Fruit fly (Drosophila melanogaster) whole organism, embryonic: ENCODE results near the gene Neurochondrin.

ENCODE experiments used
- Abd-B ChIP-seq: fragments of 200-800 bp; sonication (Bioruptor generic); optimal IDR thresholded peaks from 2 replicates; lab custom pipeline; 2018; ENCODE audit warnings: missing biosample characterization, mild to moderate bottlenecking, missing genetic modification characterization, moderate library complexity
- CG1024 ChIP-seq: fragments of 200-800 bp; sonication (Bioruptor generic); IDR thresholded peaks from 2 replicates; pipeline ENCODE4 v1.3.6; 2022; ENCODE audit warnings: missing biosample characterization, missing genetic modification characterization
- CG10321 ChIP-seq: fragments of 200-800 bp; sonication (Bioruptor generic); IDR thresholded peaks from 2 replicates; pipeline ENCODE4 v1.3.6; 2022; ENCODE audit warnings: missing biosample characterization, missing genetic modification characterization
- CG10366 ChIP-seq: fragments of 200-800 bp; sonication (Bioruptor generic); IDR thresholded peaks from 2 replicates; pipeline ENCODE4 v1.3.6; 2022; ENCODE audit warnings: missing biosample characterization, missing genetic modification characterization
- CG11560 ChIP-seq: fragments of 200-800 bp; sonication (Bioruptor generic); IDR thresholded peaks from 3 replicates; pipeline ENCODE4 v1.3.6; 2022; ENCODE audit warnings: missing biosample characterization, missing genetic modification characterization
- CG12219 ChIP-seq: fragments of 200-800 bp; sonication (Bioruptor generic); optimal IDR thresholded peaks from 3 replicates; lab custom pipeline; 2018; ENCODE audit warnings: missing biosample characterization, mild to moderate bottlenecking, missing genetic modification characterization
- CG12236 ChIP-seq: fragments of 200-800 bp; sonication (Bioruptor generic); optimal IDR thresholded peaks from 2 replicates; lab custom pipeline; 2016; ENCODE audit warnings: missing biosample characterization, missing genetic modification characterization
- CG12769 ChIP-seq: fragments of 200-800 bp; sonication (Bioruptor generic); optimal IDR thresholded peaks from 2 replicates; lab custom pipeline; 2019; ENCODE audit warnings: missing biosample characterization, mild to moderate bottlenecking, missing genetic modification characterization, moderate library complexity
- CG13287 ChIP-seq: fragments of 200-800 bp; sonication (Bioruptor generic); IDR thresholded peaks from 2 replicates; pipeline ENCODE4 v1.3.6; 2022; ENCODE audit warnings: missing biosample characterization, missing genetic modification characterization; ENCODE audit not compliant: partially characterized antibody
- CG15479 ChIP-seq: fragments of 200-800 bp; sonication (Bioruptor generic); optimal IDR thresholded peaks from 3 replicates; lab custom pipeline; 2019; ENCODE audit warnings: missing biosample characterization, mild to moderate bottlenecking, missing genetic modification characterization, moderate library complexity
- CG16863 ChIP-seq: fragments of 200-800 bp; sonication (Bioruptor generic); optimal IDR thresholded peaks from 3 replicates; lab custom pipeline; 2016; ENCODE audit warnings: missing biosample characterization, missing genetic modification characterization
- CG17829 ChIP-seq: fragments of 200-800 bp; optimal IDR thresholded peaks from 2 replicates; lab custom pipeline; 2019; ENCODE audit warnings: missing biosample characterization, mild to moderate bottlenecking, missing genetic modification characterization, moderate library complexity
- CG2199 ChIP-seq: fragments of 200-800 bp; sonication (Bioruptor generic); IDR thresholded peaks from 3 replicates; pipeline ENCODE4 v1.3.6; 2022; ENCODE audit warnings: missing biosample characterization, missing genetic modification characterization
- CG7786 ChIP-seq: fragments of 200-800 bp; sonication (Bioruptor generic); optimal IDR thresholded peaks from 2 replicates; lab custom pipeline; 2016; ENCODE audit warnings: missing biosample characterization, missing genetic modification characterization
- CG8765 ChIP-seq: fragments of 200-800 bp; sonication (Bioruptor generic); IDR thresholded peaks from 2 replicates; pipeline ENCODE4 v1.3.6; 2022; ENCODE audit warnings: missing biosample characterization, missing genetic modification characterization
- CG9215 ChIP-seq: fragments of 200-800 bp; sonication (Bioruptor generic); IDR thresholded peaks from 2 replicates; pipeline ENCODE4 v1.3.6; 2022; ENCODE audit warnings: missing biosample characterization, missing genetic modification characterization
- CG9437 ChIP-seq: fragments of 200-800 bp; sonication (Bioruptor generic); optimal IDR thresholded peaks from 2 replicates; lab custom pipeline; 2018; ENCODE audit warnings: missing biosample characterization, mild to moderate bottlenecking, missing genetic modification characterization
- CG9727 ChIP-seq: fragments of 200-800 bp; sonication (Bioruptor generic); optimal IDR thresholded peaks from 3 replicates; lab custom pipeline; 2017; ENCODE audit warnings: missing biosample characterization, mild to moderate bottlenecking, missing genetic modification characterization
- CG9876 ChIP-seq: fragments of 200-800 bp; sonication (Bioruptor generic); optimal IDR thresholded peaks from 2 replicates; lab custom pipeline; 2016; ENCODE audit warnings: missing biosample characterization, missing genetic modification characterization
- D ChIP-seq, 2 experiments: fragments of 200-800 bp in 1 of 2; fragments of >200 bp in 1 of 2; sonication (Bioruptor generic) in 1 of 2; optimal IDR thresholded peaks; 2 replicates in 1 of 2; 3 replicates in 1 of 2; lab custom pipeline; 2017; ENCODE audit warnings: mild to moderate bottlenecking in 1 of 2, missing biosample characterization in 1 of 2, missing genetic modification characterization in 1 of 2, missing genetic modification reagents in 1 of 2
- Fer1 ChIP-seq: fragments of 200-800 bp; sonication (Bioruptor generic); optimal IDR thresholded peaks from 2 replicates; lab custom pipeline; 2017; ENCODE audit warnings: missing biosample characterization, mild to moderate bottlenecking, missing genetic modification characterization
- Fer3 ChIP-seq: fragments of 200-800 bp; sonication (Bioruptor generic); optimal IDR thresholded peaks from 2 replicates; lab custom pipeline; 2018; ENCODE audit warnings: missing biosample characterization, mild to moderate bottlenecking, missing genetic modification characterization, moderate library complexity
- HLH4C ChIP-seq: fragments of 200-800 bp; sonication (Bioruptor generic); IDR thresholded peaks from 3 replicates; pipeline ENCODE4 v1.3.6; 2022; ENCODE audit warnings: missing biosample characterization, missing genetic modification characterization; ENCODE audit not compliant: partially characterized antibody
- HmgD ChIP-seq: fragments of 200-800 bp; sonication (Bioruptor generic); optimal IDR thresholded peaks from 3 replicates; lab custom pipeline; 2016; ENCODE audit warnings: missing biosample characterization, missing genetic modification characterization
- MBD-R2 ChIP-seq: fragments of 200-800 bp; sonication (Bioruptor generic); IDR thresholded peaks from 2 replicates; pipeline ENCODE4 v1.3.6; 2022; ENCODE audit warnings: missing biosample characterization, missing genetic modification characterization
- NfI ChIP-seq: fragments of 200-800 bp; sonication (Bioruptor generic); optimal IDR thresholded peaks from 3 replicates; lab custom pipeline; 2018; ENCODE audit warnings: missing biosample characterization, mild to moderate bottlenecking, missing genetic modification characterization, moderate library complexity
- PHDP ChIP-seq: fragments of 200-800 bp; sonication (Bioruptor generic); optimal IDR thresholded peaks from 3 replicates; lab custom pipeline; 2018; ENCODE audit warnings: missing biosample characterization, mild to moderate bottlenecking, missing genetic modification characterization, moderate library complexity
- Sry-δ ChIP-seq: fragments of 200-800 bp; sonication (Bioruptor generic); optimal IDR thresholded peaks from 2 replicates; lab custom pipeline; 2016; ENCODE audit warnings: missing biosample characterization, missing genetic modification characterization
- Taf1 ChIP-seq: fragments of 200-800 bp; sonication (Bioruptor generic); IDR thresholded peaks from 2 replicates; pipeline ENCODE4 v1.3.6; 2022; ENCODE audit warnings: missing biosample characterization, missing genetic modification characterization
- ac ChIP-seq: fragments of 200-800 bp; sonication (Bioruptor generic); optimal IDR thresholded peaks from 3 replicates; lab custom pipeline; 2017; ENCODE audit warnings: missing biosample characterization, mild to moderate bottlenecking, missing genetic modification characterization
- az2 ChIP-seq: fragments of 200-800 bp; sonication (Bioruptor generic); optimal IDR thresholded peaks from 3 replicates; lab custom pipeline; 2016; ENCODE audit warnings: missing biosample characterization, missing genetic modification characterization
- bab2 ChIP-seq: fragments of 200-800 bp; sonication (Bioruptor generic); optimal IDR thresholded peaks from 2 replicates; lab custom pipeline; 2016; ENCODE audit warnings: missing biosample characterization, missing genetic modification characterization
- bsh ChIP-seq, 2 experiments: fragments of 200-800 bp; sonication (Bioruptor generic); optimal IDR thresholded peaks; 2 replicates each; lab custom pipeline; 2017 to 2018; ENCODE audit warnings: mild to moderate bottlenecking in 2 of 2, missing biosample characterization in 2 of 2, missing genetic modification characterization in 2 of 2, moderate library complexity in 1 of 2
- btn ChIP-seq: fragments of 200-800 bp; sonication (Bioruptor generic); optimal IDR thresholded peaks from 2 replicates; lab custom pipeline; 2016; ENCODE audit warnings: missing biosample characterization, missing genetic modification characterization
- cad ChIP-seq: fragments of >200 bp; optimal IDR thresholded peaks from 2 replicates; lab custom pipeline; 2017; ENCODE audit warnings: missing biosample characterization, missing genetic modification characterization
- dysf ChIP-seq: fragments of 200-800 bp; sonication (Bioruptor generic); IDR thresholded peaks from 3 replicates; pipeline ENCODE4 v1.3.6; 2022; ENCODE audit warnings: missing biosample characterization, missing genetic modification characterization
- eyg ChIP-seq: fragments of 200-800 bp; sonication (Bioruptor generic); optimal IDR thresholded peaks from 3 replicates; lab custom pipeline; 2016; ENCODE audit warnings: missing biosample characterization, missing genetic modification characterization
- h ChIP-seq: fragments of >200 bp; optimal IDR thresholded peaks from 2 replicates; lab custom pipeline; 2017
- jigr1 ChIP-seq: fragments of 200-800 bp; sonication (Bioruptor generic); IDR thresholded peaks from 3 replicates; pipeline ENCODE4 v1.3.6; 2022; ENCODE audit warnings: missing biosample characterization, missing genetic modification characterization
- jing ChIP-seq: fragments of 200-800 bp; sonication (Bioruptor generic); optimal IDR thresholded peaks from 2 replicates; lab custom pipeline; 2018; ENCODE audit warnings: missing biosample characterization, mild to moderate bottlenecking, missing genetic modification characterization
- lab ChIP-seq: fragments of 200-800 bp; sonication (Bioruptor generic); optimal IDR thresholded peaks from 3 replicates; lab custom pipeline; 2017; ENCODE audit warnings: missing biosample characterization, missing genetic modification characterization, mild to moderate bottlenecking, moderate library complexity, missing genetic modification reagents
- nau ChIP-seq: fragments of 200-800 bp; sonication (Bioruptor generic); optimal IDR thresholded peaks from 3 replicates; lab custom pipeline; 2017; ENCODE audit warnings: missing biosample characterization, mild to moderate bottlenecking, missing genetic modification characterization, missing genetic modification reagents
- ttk ChIP-seq: fragments of 200-800 bp; sonication (Bioruptor generic); IDR thresholded peaks from 2 replicates; pipeline ENCODE4 v2.1.2; 2022; ENCODE audit warnings: missing biosample characterization, missing genetic modification characterization
- tup ChIP-seq: fragments of 200-800 bp; sonication (Bioruptor generic); optimal IDR thresholded peaks from 2 replicates; lab custom pipeline; 2016; ENCODE audit warnings: missing biosample characterization, mild to moderate bottlenecking, missing genetic modification characterization, moderate library complexity
- tx ChIP-seq: fragments of 200-800 bp; sonication (Bioruptor generic); optimal IDR thresholded peaks from 2 replicates; lab custom pipeline; 2016; ENCODE audit warnings: missing biosample characterization, missing genetic modification characterization
- unc-4 ChIP-seq: fragments of 200-800 bp; sonication (Bioruptor generic); IDR thresholded peaks from 2 replicates; pipeline ENCODE4 v1.3.6; 2022; ENCODE audit warnings: missing biosample characterization, missing genetic modification characterization; ENCODE audit not compliant: partially characterized antibody
- vfl ChIP-seq: fragments of 200-800 bp; sonication (Bioruptor generic); optimal IDR thresholded peaks from 2 replicates; lab custom pipeline; 2016; ENCODE audit warnings: missing biosample characterization, missing genetic modification characterization
- vnd ChIP-seq: fragments of 200-800 bp; sonication (Bioruptor generic); IDR thresholded peaks from 3 replicates; pipeline ENCODE4 v1.3.6; 2022; ENCODE audit warnings: missing biosample characterization, missing genetic modification characterization; ENCODE audit not compliant: partially characterized antibody
- zfh2 ChIP-seq: fragments of 200-800 bp; sonication (Bioruptor generic); optimal IDR thresholded peaks from 2 replicates; lab custom pipeline; 2016; ENCODE audit warnings: missing biosample characterization, missing genetic modification characterization

The Neurochondrin gene

DNA sequence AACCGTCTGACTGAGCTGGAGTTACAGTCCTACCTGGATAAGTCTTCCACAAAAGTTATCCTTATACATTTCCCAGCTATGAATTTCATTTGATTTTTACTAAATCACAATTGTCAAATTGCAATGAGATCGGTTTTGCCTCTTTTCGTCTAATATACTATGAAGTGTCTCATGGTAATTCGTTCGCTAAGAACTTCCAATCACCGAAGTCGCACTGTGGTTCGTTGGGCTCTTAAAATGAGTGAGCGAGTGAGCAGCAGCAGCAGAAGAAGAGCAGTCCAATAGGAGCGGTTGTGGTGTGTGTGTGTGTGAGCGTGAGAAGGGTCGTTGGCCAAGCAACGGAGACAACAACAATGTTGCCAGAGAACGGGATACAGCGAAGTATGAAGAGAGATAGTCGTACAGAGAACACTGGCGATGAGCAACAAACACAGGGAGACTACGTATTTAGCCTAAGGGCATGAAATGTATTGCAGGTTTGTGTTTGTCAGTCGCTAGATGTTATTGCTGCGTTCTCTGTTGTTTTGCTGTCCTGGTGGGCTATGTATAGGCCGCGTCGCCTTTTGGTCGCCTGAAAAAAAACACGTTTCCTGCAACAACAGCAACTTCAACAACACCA, 44.1 kb upstream of the Neurochondrin start (continued):
- peak; percentile 27 for TF ChIP-seq CG15479
- TF ChIP-seq lab, result peak; percentile 95
- TF ChIP-seq NfI (GFP tag; lab: Kevin White, UChicago), result peak; percentile 93
- peak; percentile 93 for TF ChIP-seq CG9727 (GFP tag; lab: Kevin White, UChicago)
- no peak for TF ChIP-seq vnd (GFP tag; lab: Robert Waterston, UW)
- TF ChIP-seq MBD-R2 (GFP tag; lab: Robert Waterston, UW), result peak; percentile 80; the same call in 1 of the 2 replicates
- peak; percentile 88 for TF ChIP-seq ttk
- peak; percentile 93 for TF ChIP-seq az2 (GFP tag; lab: Kevin White, UChicago)
- peak; percentile 93 for TF ChIP-seq CG17829 (tag; lab: Kevin White, UChicago)
- peak; percentile 80 for TF ChIP-seq ac
- TF ChIP-seq CG9876 (GFP tag; lab: Kevin White, UChicago), result peak; percentile 82
- TF ChIP-seq unc-4 (GFP tag; lab: Robert Waterston, UW), result no peak
- TF ChIP-seq Taf1 (GFP tag; lab: Robert Waterston, UW), result peak; percentile 76
- peak; percentile 65 for TF ChIP-seq CG10321 (GFP tag; lab: Robert Waterston, UW)
- no peak for TF ChIP-seq h (lab: Kevin White, UChicago)
- peak; percentile 70; the same call in 2 of the 3 replicates for TF ChIP-seq CG11560
- TF ChIP-seq vfl (GFP tag; lab: Kevin White, UChicago), result peak; percentile 90
- peak; percentile 95 for TF ChIP-seq HmgD (GFP tag; lab: Kevin White, UChicago)
- peak; percentile 94 for TF ChIP-seq dysf
- peak; percentile 98 for TF ChIP-seq CG12769 (tag; lab: Kevin White, UChicago)
- peak; percentile 94 for TF ChIP-seq Fer1
- TF ChIP-seq CG9215 (GFP tag; lab: Robert Waterston, UW), result peak; percentile 83
- no peak for TF ChIP-seq D (optimal IDR thresholded peaks at IDR 0.05; lab: Kevin White, UChicago)
- TF ChIP-seq D (GFP tag; optimal IDR thresholded peaks at IDR 0.05; lab: Kevin White, UChicago), result peak; percentile 79
- peak; percentile 91 for TF ChIP-seq CG10366 (GFP tag; lab: Robert Waterston, UW)
- peak; percentile 81 for TF ChIP-seq CG2199
- peak; percentile 95 for TF ChIP-seq CG12219 (GFP tag; lab: Kevin White, UChicago)
- no peak for TF ChIP-seq HLH4C
- peak; percentile 87 for TF ChIP-seq CG12236 (GFP tag; lab: Kevin White, UChicago)
- TF ChIP-seq zfh2 (GFP tag; lab: Kevin White, UChicago), result peak; percentile 93
- peak; percentile 89 for TF ChIP-seq tx (GFP tag; lab: Kevin White, UChicago)
- TF ChIP-seq jigr1, result peak; percentile 67; the same call in 2 of the 3 replicates
- TF ChIP-seq Fer3 (tag; lab: Kevin White, UChicago), result peak; percentile 90
- TF ChIP-seq Abd-B (GFP tag; lab: Kevin White, UChicago), result peak; percentile 87
- peak; percentile 83 for TF ChIP-seq jing (GFP tag; lab: Kevin White, UChicago)
- TF ChIP-seq cad (GFP tag; lab: Kevin White, UChicago), result no peak
- peak; percentile 76 for TF ChIP-seq btn (GFP tag; lab: Kevin White, UChicago)
- peak; percentile 85 for TF ChIP-seq tup (GFP tag; lab: Kevin White, UChicago)
- TF ChIP-seq CG8765 (GFP tag; lab: Robert Waterston, UW), result peak; percentile 84
- peak; percentile 95 for TF ChIP-seq CG7786 (GFP tag; lab: Kevin White, UChicago)
- TF ChIP-seq bsh (GFP tag; optimal IDR thresholded peaks at IDR 0.05; lab: Kevin White, UChicago), result peak; percentile 90 to 94
- peak; percentile 76 for TF ChIP-seq CG9437 (GFP tag; lab: Kevin White, UChicago)
- TF ChIP-seq nau (GFP tag; lab: Kevin White, UChicago), result peak; percentile 81
- peak; percentile 94 for TF ChIP-seq PHDP (tag; lab: Kevin White, UChicago)
- peak; percentile 91 for TF ChIP-seq CG16863 (GFP tag; lab: Kevin White, UChicago)
- TF ChIP-seq CG13287 (GFP tag; lab: Robert Waterston, UW), result no peak
- peak; percentile 52 for TF ChIP-seq Sry-δ (GFP tag; lab: Kevin White, UChicago)
- TF ChIP-seq CG1024, result peak; percentile 72
- peak; percentile 93 for TF ChIP-seq bab2
- TF ChIP-seq eyg, result peak; percentile 81
